Worm (Caenorhabditis elegans): ENCODE results near the gene str-264.

- TF ChIP-seq Y95B8A.8 (GFP tag; IDR thresholded peaks at IDR 0.05): no peak
- no peak for TF ChIP-seq F23B12.7 (tag; optimal IDR thresholded peaks at IDR 0.05; ENCODE audit: insufficient read depth)
Observed at ce11 chrV:15537923-15538322, 45.5 kb upstream of the str-264 start, which contains the start of gene prde-1.

Data from whole organism, young adult.